Fruit fly (Drosophila melanogaster) whole organism, prepupa: ENCODE results near the gene tkv.
A peak's percentile ranks its signal among the peaks of the same experiment; 100 is the strongest.

Experiments used
- CG10631 ChIP-seq: fragments of 200-800 bp; sonication (Bioruptor generic); optimal IDR thresholded peaks from 2 replicates; lab custom pipeline; 2016; ENCODE audit warnings: missing biosample characterization, missing genetic modification characterization
- CG11294 ChIP-seq: fragments of 200-800 bp; sonication (Bioruptor generic); IDR thresholded peaks from 2 replicates; pipeline ENCODE4 v1.3.6; 2022; ENCODE audit warnings: missing biosample characterization, missing genetic modification characterization
- CG11762 ChIP-seq: fragments of 200-800 bp; sonication (Bioruptor generic); optimal IDR thresholded peaks from 3 replicates; lab custom pipeline; 2016; ENCODE audit warnings: missing biosample characterization, missing genetic modification characterization; ENCODE audit not compliant: insufficient read depth
- CG11902 ChIP-seq: fragments of 200-800 bp; sonication (Bioruptor generic); optimal IDR thresholded peaks from 3 replicates; lab custom pipeline; 2016; ENCODE audit warnings: missing biosample characterization, missing genetic modification characterization
- CG15336 ChIP-seq: fragments of 200-800 bp; sonication (Bioruptor generic); IDR thresholded peaks from 2 replicates; pipeline ENCODE4 v1.3.6; 2022; ENCODE audit warnings: missing biosample characterization, missing genetic modification characterization
- CG1621 ChIP-seq: fragments of 200-800 bp; sonication (Bioruptor generic); optimal IDR thresholded peaks from 3 replicates; lab custom pipeline; 2018; ENCODE audit warnings: missing biosample characterization, mild to moderate bottlenecking, missing genetic modification characterization
- CG16779 ChIP-seq: fragments of 200-800 bp; sonication (Bioruptor generic); optimal IDR thresholded peaks from 3 replicates; lab custom pipeline; 2017; ENCODE audit warnings: missing biosample characterization, mild to moderate bottlenecking, missing genetic modification characterization
- CG3032 ChIP-seq: fragments of 200-800 bp; optimal IDR thresholded peaks from 2 replicates; lab custom pipeline; 2019; ENCODE audit warnings: missing biosample characterization, mild to moderate bottlenecking, missing genetic modification characterization, moderate library complexity
- CG31627 ChIP-seq: fragments of 200-800 bp; sonication (Bioruptor generic); optimal IDR thresholded peaks from 3 replicates; lab custom pipeline; 2016; ENCODE audit warnings: missing biosample characterization, missing genetic modification characterization
- CG32006 ChIP-seq: fragments of 200-800 bp; sonication (Bioruptor generic); optimal IDR thresholded peaks from 3 replicates; lab custom pipeline; 2017; ENCODE audit warnings: missing biosample characterization, mild to moderate bottlenecking, missing genetic modification characterization
- CG34406 ChIP-seq: fragments of 200-800 bp; sonication (Bioruptor generic); optimal IDR thresholded peaks from 3 replicates; lab custom pipeline; 2016; ENCODE audit warnings: missing biosample characterization, missing genetic modification characterization
- CG3919 ChIP-seq: fragments of 200-800 bp; sonication (Bioruptor generic); optimal IDR thresholded peaks from 3 replicates; lab custom pipeline; 2016; ENCODE audit warnings: missing biosample characterization, missing genetic modification characterization
- CG6163 ChIP-seq: fragments of 200-800 bp; sonication (Bioruptor generic); IDR thresholded peaks from 3 replicates; pipeline ENCODE4 v1.3.6; 2022; ENCODE audit warnings: missing biosample characterization, missing genetic modification characterization
- CG6792 ChIP-seq: fragments of 200-800 bp; sonication (Bioruptor generic); optimal IDR thresholded peaks from 3 replicates; lab custom pipeline; 2016; ENCODE audit warnings: missing biosample characterization, missing genetic modification characterization
- CG6808 ChIP-seq: fragments of 200-800 bp; sonication (Bioruptor generic); optimal IDR thresholded peaks from 3 replicates; lab custom pipeline; 2017; ENCODE audit warnings: missing biosample characterization, missing genetic modification characterization, mild to moderate bottlenecking, moderate library complexity, missing genetic modification reagents
- CG7368 ChIP-seq: fragments of 200-800 bp; sonication (Bioruptor generic); optimal IDR thresholded peaks from 3 replicates; lab custom pipeline; 2016; ENCODE audit warnings: missing biosample characterization, missing genetic modification characterization
- CG8119 ChIP-seq: fragments of 200-800 bp; sonication (Bioruptor generic); IDR thresholded peaks from 3 replicates; pipeline ENCODE4 v1.3.6; 2022; ENCODE audit warnings: missing biosample characterization, missing genetic modification characterization
- CG8319 ChIP-seq: fragments of 200-800 bp; sonication (Bioruptor generic); optimal IDR thresholded peaks from 3 replicates; lab custom pipeline; 2016; ENCODE audit warnings: missing biosample characterization, missing genetic modification characterization
- CG8632 ChIP-seq: fragments of 200-800 bp; sonication (Bioruptor generic); optimal IDR thresholded peaks from 3 replicates; lab custom pipeline; 2016; ENCODE audit warnings: missing biosample characterization, missing genetic modification characterization
- Eip75B ChIP-seq: fragments of 200-800 bp; sonication (Bioruptor generic); optimal IDR thresholded peaks from 3 replicates; lab custom pipeline; 2016; ENCODE audit warnings: missing biosample characterization, missing genetic modification characterization
- Eip78C ChIP-seq: fragments of 200-800 bp; sonication (Bioruptor generic); peaks from one replicate; lab custom pipeline; 2016; ENCODE audit warnings: missing biosample characterization, missing genetic modification characterization
- Eip93F ChIP-seq: fragments of 200-800 bp; sonication (Bioruptor generic); optimal IDR thresholded peaks from 2 replicates; lab custom pipeline; 2016; ENCODE audit warnings: missing biosample characterization, mild to moderate bottlenecking, missing genetic modification characterization
- Ets21C ChIP-seq: fragments of 200-800 bp; sonication (Bioruptor generic); optimal IDR thresholded peaks from 3 replicates; lab custom pipeline; 2016; ENCODE audit warnings: missing biosample characterization, missing genetic modification characterization
- Ets96B ChIP-seq: fragments of 200-800 bp; optimal IDR thresholded peaks from 2 replicates; lab custom pipeline; 2019; ENCODE audit warnings: missing biosample characterization, mild to moderate bottlenecking, missing genetic modification characterization, moderate library complexity
- Gug ChIP-seq: fragments of 200-800 bp; sonication (Bioruptor generic); IDR thresholded peaks from 2 replicates; pipeline ENCODE4 v1.3.6; 2022; ENCODE audit warnings: missing biosample characterization, missing genetic modification characterization
- Hr38 ChIP-seq: sonication (Bioruptor generic); optimal IDR thresholded peaks from 2 replicates; lab custom pipeline; 2016; ENCODE audit warnings: missing biosample characterization, missing genetic modification characterization
- Hr39 ChIP-seq: fragments of 200-800 bp; sonication (Bioruptor generic); optimal IDR thresholded peaks from 2 replicates; lab custom pipeline; 2016; ENCODE audit warnings: missing biosample characterization, missing genetic modification characterization
- Lpt ChIP-seq: fragments of 200-800 bp; sonication (Bioruptor generic); optimal IDR thresholded peaks from 3 replicates; lab custom pipeline; 2016; ENCODE audit warnings: missing biosample characterization, missing genetic modification characterization
- Met ChIP-seq: fragments of 200-800 bp; sonication (Bioruptor generic); optimal IDR thresholded peaks from 3 replicates; lab custom pipeline; 2016; ENCODE audit warnings: missing biosample characterization, missing genetic modification characterization
- OdsH ChIP-seq: fragments of 200-800 bp; sonication (Bioruptor generic); optimal IDR thresholded peaks from 3 replicates; lab custom pipeline; 2016; ENCODE audit warnings: missing biosample characterization, missing genetic modification characterization
- Sox102F ChIP-seq: fragments of 200-800 bp; sonication (Bioruptor generic); optimal IDR thresholded peaks from 2 replicates; lab custom pipeline; 2016; ENCODE audit warnings: missing biosample characterization, mild to moderate bottlenecking, missing genetic modification characterization
- Sox14 ChIP-seq: fragments of 200-800 bp; sonication (Bioruptor generic); optimal IDR thresholded peaks from 3 replicates; lab custom pipeline; 2016; ENCODE audit warnings: missing biosample characterization, missing genetic modification characterization
- Sox15 ChIP-seq: fragments of 200-800 bp; sonication (Bioruptor generic); optimal IDR thresholded peaks from 3 replicates; lab custom pipeline; 2016; ENCODE audit warnings: missing biosample characterization, missing genetic modification characterization
- acj6 ChIP-seq: fragments of 200-800 bp; sonication (Bioruptor generic); optimal IDR thresholded peaks from 3 replicates; lab custom pipeline; 2016; ENCODE audit warnings: missing biosample characterization, missing genetic modification characterization
- dac ChIP-seq: fragments of 200-800 bp; sonication (Bioruptor generic); optimal IDR thresholded peaks from 2 replicates; lab custom pipeline; 2017; ENCODE audit warnings: missing biosample characterization, mild to moderate bottlenecking, missing genetic modification characterization
- dsx ChIP-seq: fragments of 200-800 bp; optimal IDR thresholded peaks from 3 replicates; lab custom pipeline; 2019; ENCODE audit warnings: missing biosample characterization, mild to moderate bottlenecking, missing genetic modification characterization, moderate library complexity; ENCODE audit not compliant: poor library complexity, severe bottlenecking
- esn ChIP-seq: fragments of 200-800 bp; sonication (Bioruptor generic); optimal IDR thresholded peaks from 2 replicates; lab custom pipeline; 2016; ENCODE audit warnings: missing biosample characterization, mild to moderate bottlenecking, missing genetic modification characterization, moderate library complexity
- fd59A ChIP-seq: fragments of 200-800 bp; sonication (Bioruptor generic); optimal IDR thresholded peaks from 2 replicates; lab custom pipeline; 2017; ENCODE audit warnings: missing biosample characterization, mild to moderate bottlenecking, missing genetic modification characterization, missing genetic modification reagents
- fd85E ChIP-seq: fragments of 200-800 bp; sonication (Bioruptor generic); optimal IDR thresholded peaks from 3 replicates; lab custom pipeline; 2016; ENCODE audit warnings: missing biosample characterization, missing genetic modification characterization
- fkh ChIP-seq: fragments of 200-800 bp; sonication (Bioruptor generic); optimal IDR thresholded peaks from 3 replicates; lab custom pipeline; 2017; ENCODE audit warnings: missing biosample characterization, mild to moderate bottlenecking, missing genetic modification characterization, moderate library complexity
- lz ChIP-seq: fragments of 200-800 bp; sonication (Bioruptor generic); optimal IDR thresholded peaks from 3 replicates; lab custom pipeline; 2016; ENCODE audit warnings: missing biosample characterization, missing genetic modification characterization
- net ChIP-seq: fragments of 200-800 bp; sonication (Bioruptor generic); optimal IDR thresholded peaks from 3 replicates; lab custom pipeline; 2016; ENCODE audit warnings: missing biosample characterization, missing genetic modification characterization
- pdm3 ChIP-seq: fragments of 200-800 bp; sonication (Bioruptor generic); optimal IDR thresholded peaks from 3 replicates; lab custom pipeline; 2016; ENCODE audit warnings: missing biosample characterization, missing genetic modification characterization
- salr ChIP-seq, 2 experiments: fragments of 200-800 bp; sonication (Bioruptor generic); optimal IDR thresholded peaks; 3 replicates each; lab custom pipeline; 2016 to 2018; ENCODE audit warnings: missing biosample characterization in 2 of 2, missing genetic modification characterization in 2 of 2, mild to moderate bottlenecking in 1 of 2
- spab ChIP-seq: fragments of 200-800 bp; sonication (Bioruptor generic); optimal IDR thresholded peaks from 2 replicates; lab custom pipeline; 2017; ENCODE audit warnings: missing biosample characterization, mild to moderate bottlenecking, missing genetic modification characterization, missing genetic modification reagents
- svp ChIP-seq: fragments of 200-800 bp; sonication (Bioruptor generic); peaks from one replicate; lab custom pipeline; 2016; ENCODE audit warnings: missing biosample characterization, missing genetic modification characterization
- topi ChIP-seq: fragments of 200-800 bp; sonication (Bioruptor generic); optimal IDR thresholded peaks from 3 replicates; lab custom pipeline; 2016; ENCODE audit warnings: missing biosample characterization, missing genetic modification characterization
- vri ChIP-seq: fragments of 200-800 bp; sonication (Bioruptor generic); optimal IDR thresholded peaks from 3 replicates; lab custom pipeline; 2016; ENCODE audit warnings: missing biosample characterization, mild to moderate bottlenecking, missing genetic modification characterization

tkv gene

dm6 chr2L:5292977-5293513, 21.9 kb upstream of the tkv start (continued):
- peak; percentile 96 for TF ChIP-seq CG6792
- peak; percentile 95 for TF ChIP-seq dsx (GFP tag; lab: Kevin White, UChicago)
- TF ChIP-seq CG15336 (GFP tag; lab: Robert Waterston, UW), result peak; percentile 93
- TF ChIP-seq Gug (GFP tag; lab: Robert Waterston, UW), result peak; percentile 78
- peak; percentile 92 for TF ChIP-seq CG32006 (GFP tag; lab: Kevin White, UChicago)
- TF ChIP-seq Eip78C, result peak; percentile 98
- TF ChIP-seq CG31627, result peak; percentile 95
- peak; percentile 97 for TF ChIP-seq CG3032 (tag; lab: Kevin White, UChicago)
- peak; percentile 95 for TF ChIP-seq topi (GFP tag; lab: Kevin White, UChicago)
- peak; percentile 97 for TF ChIP-seq Met (GFP tag; lab: Kevin White, UChicago)
- peak; percentile 94 for TF ChIP-seq CG8119 (GFP tag; lab: Robert Waterston, UW)
- no peak for TF ChIP-seq Hr38 (GFP tag; lab: Kevin White, UChicago)
- peak; percentile 88 for TF ChIP-seq Eip93F (GFP tag; lab: Kevin White, UChicago)
- peak; percentile 85 for TF ChIP-seq CG8319
- peak; percentile 95 for TF ChIP-seq fd59A (GFP tag; lab: Kevin White, UChicago)
- TF ChIP-seq CG8632 (GFP tag; lab: Kevin White, UChicago), result peak; percentile 94
- peak; percentile 96 for TF ChIP-seq CG6163 (GFP tag; lab: Robert Waterston, UW)
- TF ChIP-seq fd85E (GFP tag; lab: Kevin White, UChicago), result peak; percentile 86
- peak; percentile 92 for TF ChIP-seq CG10631 (GFP tag; lab: Kevin White, UChicago)

- TF ChIP-seq CG16779 (tag; lab: Kevin White, UChicago), result peak; percentile 86
- TF ChIP-seq lz, result peak; percentile 94
- peak; percentile 91 for TF ChIP-seq CG6792
- peak; percentile 98 for TF ChIP-seq CG3032 (tag; lab: Kevin White, UChicago)
- peak; percentile 94 for TF ChIP-seq esn (GFP tag; lab: Kevin White, UChicago)
- peak; percentile 98 for TF ChIP-seq Ets96B (tag; lab: Kevin White, UChicago)
- TF ChIP-seq svp (GFP tag; lab: Kevin White, UChicago), result peak; percentile 92
- no peak for TF ChIP-seq dac (GFP tag; lab: Kevin White, UChicago)
- peak; percentile 91 for TF ChIP-seq Eip75B (GFP tag; lab: Kevin White, UChicago)
- TF ChIP-seq Hr38 (GFP tag; lab: Kevin White, UChicago), result no peak
- peak; percentile 94 for TF ChIP-seq spab (GFP tag; lab: Kevin White, UChicago)
- no peak for TF ChIP-seq vri (GFP tag; lab: Kevin White, UChicago)
- TF ChIP-seq Ets21C (GFP tag; lab: Kevin White, UChicago), result peak; percentile 89
- TF ChIP-seq acj6, result peak; percentile 94
- TF ChIP-seq Eip78C, result peak; percentile 99
- peak; percentile 91 for TF ChIP-seq CG6163 (GFP tag; lab: Robert Waterston, UW)
- peak; percentile 93 for TF ChIP-seq CG1621
- peak; percentile 94 for TF ChIP-seq Met (GFP tag; lab: Kevin White, UChicago)
- TF ChIP-seq Gug (GFP tag; lab: Robert Waterston, UW), result peak; percentile 73
- TF ChIP-seq net (GFP tag; lab: Kevin White, UChicago), result peak; percentile 86
- TF ChIP-seq pdm3 (GFP tag; lab: Kevin White, UChicago), result peak; percentile 94
- peak; percentile 87 for TF ChIP-seq CG7368 (GFP tag; lab: Kevin White, UChicago)
- TF ChIP-seq CG34406 (GFP tag; lab: Kevin White, UChicago), result peak; percentile 92
- peak; percentile 89 for TF ChIP-seq Hr39 (GFP tag; lab: Kevin White, UChicago)
- peak; percentile 92 for TF ChIP-seq Sox15 (GFP tag; lab: Kevin White, UChicago)
- peak; percentile 92 for TF ChIP-seq CG6808 (GFP tag; lab: Kevin White, UChicago)
- TF ChIP-seq Sox102F (GFP tag; lab: Kevin White, UChicago), result peak; percentile 95
- peak; percentile 90 for TF ChIP-seq CG11762 (GFP tag; lab: Kevin White, UChicago)
- TF ChIP-seq dsx (GFP tag; lab: Kevin White, UChicago), result peak; percentile 96
- TF ChIP-seq CG11902 (GFP tag; lab: Kevin White, UChicago), result peak; percentile 94
- TF ChIP-seq CG15336 (GFP tag; lab: Robert Waterston, UW), result peak; percentile 77
- peak; percentile 78 for TF ChIP-seq CG8119 (GFP tag; lab: Robert Waterston, UW)
- no peak for TF ChIP-seq fkh (GFP tag; lab: Kevin White, UChicago)
- peak; percentile 74 for TF ChIP-seq CG32006 (GFP tag; lab: Kevin White, UChicago)
- peak; percentile 33 for TF ChIP-seq Lpt
- peak; percentile 95 for TF ChIP-seq CG31627
- peak; percentile 60 to 94 for TF ChIP-seq salr (GFP tag; optimal IDR thresholded peaks at IDR 0.05; lab: Kevin White, UChicago)
- TF ChIP-seq topi (GFP tag; lab: Kevin White, UChicago), result peak; percentile 95
- TF ChIP-seq CG3919 (GFP tag; lab: Kevin White, UChicago), result peak; percentile 91
- TF ChIP-seq CG11294 (GFP tag; lab: Robert Waterston, UW), result peak; percentile 66
- peak; percentile 74 for TF ChIP-seq Sox14 (GFP tag; lab: Kevin White, UChicago)
- TF ChIP-seq OdsH (GFP tag; lab: Kevin White, UChicago), result peak; percentile 93
Observed at dm6 chr2L:5292643-5292963, 21.4 kb upstream of the tkv start.
